Worm (Caenorhabditis elegans) whole organism, late embryonic: ENCODE data around the gene C08E3.1.

Source experiments
- T23F11.4 ChIP-seq: fragments of 200-800 bp; sonication (Bioruptor generic); optimal IDR thresholded peaks from 2 replicates; lab custom pipeline; 2018; ENCODE audit warnings: mild to moderate bottlenecking, missing genetic modification characterization, missing compliant biosample characterization
- che-1 ChIP-seq: sonication (generic microtip); optimal IDR thresholded peaks from 2 replicates; lab custom pipeline; 2016; ENCODE audit warnings: mild to moderate bottlenecking, missing genetic modification characterization, missing compliant biosample characterization
- elt-2 ChIP-seq: sonication (generic microtip); optimal IDR thresholded peaks from 2 replicates; lab custom pipeline; 2016; ENCODE audit warnings: missing genetic modification reagents, missing genetic modification characterization, missing compliant biosample characterization
- ets-4 ChIP-seq: sonication (generic microtip); optimal IDR thresholded peaks from 2 replicates; lab custom pipeline; 2016; ENCODE audit warnings: missing genetic modification characterization, missing compliant biosample characterization
- fax-1 ChIP-seq: sonication (generic microtip); optimal IDR thresholded peaks from 2 replicates; lab custom pipeline; 2016; ENCODE audit warnings: missing genotype, missing genetic modification characterization, missing compliant biosample characterization
- nfya-1 ChIP-seq: sonication (generic microtip); optimal IDR thresholded peaks from 2 replicates; lab custom pipeline; 2017; ENCODE audit warnings: missing genetic modification characterization, mild to moderate bottlenecking, missing compliant biosample characterization, antibody characterized with exemption, moderate library complexity
- sdc-2 ChIP-seq: sonication (generic microtip); optimal IDR thresholded peaks from 2 replicates; lab custom pipeline; 2016; ENCODE audit warnings: missing genotype, missing genetic modification characterization, missing compliant biosample characterization
- sox-4 ChIP-seq: sonication (generic microtip); optimal IDR thresholded peaks from 2 replicates; lab custom pipeline; 2017; ENCODE audit warnings: mild to moderate bottlenecking, missing genetic modification characterization, inconsistent platforms, missing compliant biosample characterization
- ttx-3 ChIP-seq: sonication (generic microtip); optimal IDR thresholded peaks from 2 replicates; lab custom pipeline; 2016; ENCODE audit warnings: missing genetic modification reagents, missing genetic modification characterization, missing compliant biosample characterization

- TF ChIP-seq sox-4 (tag; lab: Kevin White, UChicago) (no peak), nfya-1 (tag; lab: Kevin White, UChicago) (no peak), elt-2 (tag; lab: Kevin White, UChicago) (no peak), T23F11.4 (no peak), ttx-3 (no peak), sdc-2 (tag; lab: Kevin White, UChicago) (no peak), che-1 (tag; lab: Kevin White, UChicago) (no peak), fax-1 (tag; lab: Kevin White, UChicago) (no peak), ets-4 (tag; lab: Kevin White, UChicago) (no peak)
Observed at ce11 chrII:1672673-1673072, 39.1 kb downstream of the C08E3.1 start.
